Worm (Caenorhabditis elegans) whole organism, L3 larva: Measurements from ENCODE around the gene mdl-1.

Experiments used
- R02D3.7 ChIP-seq: fragments of 150-350 bp; optimal IDR thresholded peaks from 2 replicates; lab custom pipeline; 2014; ENCODE audit warnings: missing biosample characterization, missing genetic modification characterization
- ZK546.5 ChIP-seq: sonication (generic microtip); optimal IDR thresholded peaks from 2 replicates; lab custom pipeline; 2017; ENCODE audit warnings: missing biosample characterization, missing genetic modification characterization
- aly-2 ChIP-seq: fragments of 150-350 bp; optimal IDR thresholded peaks from 2 replicates; lab custom pipeline; 2014; ENCODE audit warnings: missing biosample characterization, missing genetic modification characterization
- ama-1 ChIP-seq: fragments of 150-350 bp; optimal IDR thresholded peaks from 2 replicates; lab custom pipeline; 2018
- ceh-16 ChIP-seq: sonication (generic microtip); optimal IDR thresholded peaks from 2 replicates; lab custom pipeline; 2017; ENCODE audit warnings: missing biosample characterization, missing genetic modification characterization
- ceh-28 ChIP-seq: fragments of 150-350 bp; optimal IDR thresholded peaks from 2 replicates; lab custom pipeline; 2014; ENCODE audit warnings: missing biosample characterization, missing genetic modification reagents, missing genetic modification characterization
- ceh-82 ChIP-seq: fragments of 150-350 bp; optimal IDR thresholded peaks from 2 replicates; lab custom pipeline; 2014; ENCODE audit warnings: missing biosample characterization, missing genetic modification characterization
- ceh-9 ChIP-seq: sonication (generic microtip); optimal IDR thresholded peaks from 2 replicates; lab custom pipeline; 2018; ENCODE audit warnings: missing biosample characterization, missing genetic modification characterization
- daf-12 ChIP-seq: fragments of 150-350 bp; optimal IDR thresholded peaks from 2 replicates; lab custom pipeline; 2014; ENCODE audit warnings: missing biosample characterization, missing genetic modification reagents, missing genetic modification characterization
- egl-27 ChIP-seq: sonication (generic microtip); optimal IDR thresholded peaks from 4 replicates; lab custom pipeline; 2017; ENCODE audit warnings: missing biosample characterization, missing genetic modification reagents, missing genetic modification characterization
- egl-5 ChIP-seq: fragments of 150-350 bp; optimal IDR thresholded peaks from 2 replicates; lab custom pipeline; 2017; ENCODE audit warnings: missing biosample characterization, missing genetic modification reagents, missing genetic modification characterization, inconsistent platforms
- elt-1 ChIP-seq: fragments of 150-350 bp; optimal IDR thresholded peaks from 2 replicates; lab custom pipeline; 2014; ENCODE audit warnings: missing biosample characterization, missing genetic modification characterization
- elt-2 ChIP-seq: sonication (generic microtip); optimal IDR thresholded peaks from 2 replicates; lab custom pipeline; 2016; ENCODE audit warnings: missing genetic modification reagents, mild to moderate bottlenecking, missing genetic modification characterization, missing compliant biosample characterization
- elt-3 ChIP-seq, 3 experiments: fragments of 150-350 bp in 1 of 3; sonication (generic microtip) in 2 of 3; optimal IDR thresholded peaks; 2 replicates in 2 of 3; 4 replicates in 1 of 3; lab custom pipeline; 2014 to 2017; ENCODE audit warnings: missing biosample characterization in 3 of 3, missing genetic modification characterization in 3 of 3
- eor-1 ChIP-seq, 2 experiments: fragments of 150-350 bp; optimal IDR thresholded peaks; 2 replicates each; lab custom pipeline; 2014 to 2018; ENCODE audit warnings: missing biosample characterization in 2 of 2, missing genetic modification characterization in 2 of 2
- fkh-10 ChIP-seq: sonication (generic microtip); optimal IDR thresholded peaks from 2 replicates; lab custom pipeline; 2017; ENCODE audit warnings: missing biosample characterization, missing genetic modification reagents, missing genetic modification characterization
- fkh-2 ChIP-seq: fragments of 150-350 bp; optimal IDR thresholded peaks from 2 replicates; lab custom pipeline; 2014; ENCODE audit warnings: missing biosample characterization, missing genetic modification reagents, missing genetic modification characterization
- fos-1 ChIP-seq: fragments of 150-350 bp; optimal IDR thresholded peaks from 2 replicates; lab custom pipeline; 2014; ENCODE audit warnings: missing biosample characterization, missing genetic modification characterization
- hmg-11 ChIP-seq: sonication (generic microtip); optimal IDR thresholded peaks from 2 replicates; lab custom pipeline; 2016; ENCODE audit warnings: missing genetic modification characterization, missing compliant biosample characterization
- jun-1 ChIP-seq: fragments of 150-350 bp; optimal IDR thresholded peaks from 2 replicates; lab custom pipeline; 2014; ENCODE audit warnings: missing biosample characterization, missing genetic modification reagents, missing genetic modification characterization
- lin-15B ChIP-seq: fragments of 150-350 bp; optimal IDR thresholded peaks from 2 replicates; lab custom pipeline; 2014; ENCODE audit warnings: missing biosample characterization, missing genetic modification characterization
- lin-39 ChIP-seq: fragments of 150-350 bp; optimal IDR thresholded peaks from 2 replicates; lab custom pipeline; 2018; ENCODE audit warnings: missing biosample characterization, missing genetic modification reagents, missing genetic modification characterization
- lsy-12 ChIP-seq: sonication (generic microtip); optimal IDR thresholded peaks from 2 replicates; lab custom pipeline; 2016; ENCODE audit warnings: mild to moderate bottlenecking, missing genetic modification characterization, missing compliant biosample characterization
- mdl-1 ChIP-seq: fragments of 150-350 bp; optimal IDR thresholded peaks from 2 replicates; lab custom pipeline; 2014; ENCODE audit warnings: missing biosample characterization, missing genetic modification characterization
- mml-1 ChIP-seq: fragments of 150-350 bp; sonication (generic microtip); optimal IDR thresholded peaks from 3 replicates; lab custom pipeline; 2014; ENCODE audit warnings: missing biosample characterization, missing genetic modification characterization
- nfya-1 ChIP-seq: sonication (generic microtip); optimal IDR thresholded peaks from 2 replicates; lab custom pipeline; 2017; ENCODE audit warnings: missing genetic modification characterization, mild to moderate bottlenecking, missing compliant biosample characterization, antibody characterized with exemption, moderate library complexity; ENCODE audit not compliant: insufficient read depth
- nhr-11 ChIP-seq: fragments of 150-350 bp; optimal IDR thresholded peaks from 2 replicates; lab custom pipeline; 2014; ENCODE audit warnings: missing biosample characterization, missing genetic modification characterization
- nhr-12 ChIP-seq: fragments of 150-350 bp; optimal IDR thresholded peaks from 2 replicates; lab custom pipeline; 2014; ENCODE audit warnings: missing biosample characterization, missing genetic modification characterization
- nhr-23 ChIP-seq: fragments of 150-350 bp; optimal IDR thresholded peaks from 2 replicates; lab custom pipeline; 2014; ENCODE audit warnings: missing biosample characterization, missing genetic modification reagents, missing genetic modification characterization
- nhr-237 ChIP-seq: fragments of 150-350 bp; optimal IDR thresholded peaks from 2 replicates; lab custom pipeline; 2014; ENCODE audit warnings: missing biosample characterization, missing genetic modification characterization
- nhr-25 ChIP-seq: sonication (generic microtip); optimal IDR thresholded peaks from 2 replicates; lab custom pipeline; 2017; ENCODE audit warnings: missing biosample characterization, missing genetic modification characterization
- nhr-28 ChIP-seq: fragments of 150-350 bp; optimal IDR thresholded peaks from 2 replicates; lab custom pipeline; 2014; ENCODE audit warnings: missing biosample characterization, missing genetic modification characterization
- nhr-43 ChIP-seq: sonication (generic microtip); optimal IDR thresholded peaks from 2 replicates; lab custom pipeline; 2016; ENCODE audit warnings: mild to moderate bottlenecking, missing genetic modification characterization, missing compliant biosample characterization; ENCODE audit not compliant: poor library complexity, severe bottlenecking
- nhr-67 ChIP-seq: fragments of 150-350 bp; optimal IDR thresholded peaks from 2 replicates; lab custom pipeline; 2014; ENCODE audit warnings: missing biosample characterization, missing genetic modification characterization
- nhr-76 ChIP-seq: fragments of 150-350 bp; sonication (generic microtip); optimal IDR thresholded peaks from 5 replicates; lab custom pipeline; 2014; ENCODE audit warnings: missing biosample characterization, missing genetic modification characterization
- nhr-77 ChIP-seq: fragments of 150-350 bp; optimal IDR thresholded peaks from 2 replicates; lab custom pipeline; 2014; ENCODE audit warnings: missing biosample characterization, missing genetic modification characterization
- pha-4 ChIP-seq: fragments of 150-350 bp; optimal IDR thresholded peaks from 2 replicates; lab custom pipeline; 2014; ENCODE audit warnings: missing biosample characterization, missing genetic modification reagents, missing genetic modification characterization
- pqm-1 ChIP-seq: fragments of 150-350 bp; optimal IDR thresholded peaks from 2 replicates; lab custom pipeline; 2017; ENCODE audit warnings: missing biosample characterization, missing genetic modification characterization, inconsistent platforms
- sea-2 ChIP-seq: fragments of 150-350 bp; sonication (generic microtip); optimal IDR thresholded peaks from 4 replicates; lab custom pipeline; 2014; ENCODE audit warnings: missing biosample characterization, missing genetic modification reagents, missing genetic modification characterization
- skn-1 ChIP-seq: fragments of 150-350 bp; optimal IDR thresholded peaks from 2 replicates; lab custom pipeline; 2014; ENCODE audit warnings: missing biosample characterization, missing genetic modification characterization
- snpc-4 ChIP-seq: fragments of 150-350 bp; optimal IDR thresholded peaks from 2 replicates; lab custom pipeline; 2014; ENCODE audit warnings: missing biosample characterization, missing genetic modification characterization
- tbx-2 ChIP-seq: sonication (generic microtip); optimal IDR thresholded peaks from 2 replicates; lab custom pipeline; 2016; ENCODE audit warnings: mild to moderate bottlenecking, missing genetic modification characterization, missing compliant biosample characterization
- unc-39 ChIP-seq: sonication (generic microtip); optimal IDR thresholded peaks from 4 replicates; lab custom pipeline; 2017; ENCODE audit warnings: missing biosample characterization, missing genetic modification characterization
- unc-62 ChIP-seq: fragments of 150-350 bp; sonication (generic microtip); optimal IDR thresholded peaks from 4 replicates; lab custom pipeline; 2014; ENCODE audit warnings: missing biosample characterization, missing genetic modification reagents, missing genetic modification characterization
- zag-1 ChIP-seq: fragments of 150-350 bp; optimal IDR thresholded peaks from 2 replicates; lab custom pipeline; 2014; ENCODE audit warnings: missing biosample characterization, missing genetic modification characterization
- ztf-11 ChIP-seq: fragments of 150-350 bp; optimal IDR thresholded peaks from 2 replicates; lab custom pipeline; 2014; ENCODE audit warnings: missing biosample characterization, missing genetic modification characterization
- ztf-4 ChIP-seq: fragments of 150-350 bp; optimal IDR thresholded peaks from 2 replicates; lab custom pipeline; 2014; ENCODE audit warnings: missing biosample characterization, missing genetic modification characterization

The mdl-1 gene

DNA sequence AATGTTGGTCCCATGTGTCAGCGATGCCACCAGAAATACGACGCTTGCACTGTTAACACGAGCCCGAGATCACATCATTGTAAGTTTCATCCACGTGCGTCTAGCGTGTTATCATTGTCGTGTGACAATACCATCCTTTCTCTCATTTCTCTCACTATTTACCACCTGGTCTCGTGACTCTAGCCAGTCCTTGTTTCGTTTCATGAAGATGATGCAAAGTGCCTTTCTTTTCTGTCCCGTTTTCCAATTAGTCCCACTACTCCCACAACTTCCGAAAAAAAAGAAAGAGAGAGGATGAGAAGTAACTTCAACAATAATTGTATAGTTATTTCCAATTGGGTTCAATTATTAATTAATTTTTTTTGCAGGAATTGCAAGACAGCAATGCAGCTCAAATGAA, 740 bp downstream of the mdl-1 start:
- TF ChIP-seq ZK546.5 (no peak), mml-1 (tag; lab: Kevin White, UChicago) (peak; percentile 86), pqm-1 (tag; lab: Kevin White, UChicago) (peak; percentile 60), mdl-1 (peak; percentile 100), nhr-11 (no peak), elt-3 (tag; optimal IDR thresholded peaks at IDR 0.05; lab: Kevin White, UChicago) (peak in 1 of 3 experiments; percentile 33), nhr-25 (tag; lab: Kevin White, UChicago) (peak; percentile 78), jun-1 (peak; percentile 84), elt-2 (tag; lab: Kevin White, UChicago) (peak; percentile 61), lin-39 (no peak), nfya-1 (tag; lab: Kevin White, UChicago) (peak; percentile 68), nhr-23 (tag; lab: Kevin White, UChicago) (peak; percentile 69), ama-1 (peak; percentile 74), egl-27 (tag; lab: Kevin White, UChicago) (peak; percentile 74), nhr-67 (no peak), nhr-43 (tag; lab: Kevin White, UChicago) (no peak), pha-4 (tag; lab: Kevin White, UChicago) (peak; percentile 75)

DNA sequence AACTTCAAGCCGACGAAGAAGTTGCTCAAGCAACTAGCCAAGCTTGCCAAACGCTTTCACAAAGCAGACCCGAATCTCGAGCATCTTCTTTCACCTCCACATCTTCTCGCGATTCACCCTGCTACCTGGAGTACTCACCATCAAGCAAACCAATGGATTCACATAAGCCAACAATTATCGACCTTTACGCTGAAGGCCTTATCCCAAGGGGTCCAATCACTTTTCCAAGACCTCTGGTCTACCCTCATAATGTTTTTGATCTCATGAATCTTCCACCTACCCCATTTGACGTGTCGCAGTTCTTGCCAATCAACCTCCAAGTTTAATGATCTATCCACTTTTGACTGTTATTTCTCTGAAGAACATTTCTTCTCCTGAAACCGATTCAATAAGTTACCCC, 1.2 kb downstream of the mdl-1 start:
- TF ChIP-seq ama-1 (peak; percentile 91), tbx-2 (tag; lab: Kevin White, UChicago) (no peak), ZK546.5 (no peak)

DNA sequence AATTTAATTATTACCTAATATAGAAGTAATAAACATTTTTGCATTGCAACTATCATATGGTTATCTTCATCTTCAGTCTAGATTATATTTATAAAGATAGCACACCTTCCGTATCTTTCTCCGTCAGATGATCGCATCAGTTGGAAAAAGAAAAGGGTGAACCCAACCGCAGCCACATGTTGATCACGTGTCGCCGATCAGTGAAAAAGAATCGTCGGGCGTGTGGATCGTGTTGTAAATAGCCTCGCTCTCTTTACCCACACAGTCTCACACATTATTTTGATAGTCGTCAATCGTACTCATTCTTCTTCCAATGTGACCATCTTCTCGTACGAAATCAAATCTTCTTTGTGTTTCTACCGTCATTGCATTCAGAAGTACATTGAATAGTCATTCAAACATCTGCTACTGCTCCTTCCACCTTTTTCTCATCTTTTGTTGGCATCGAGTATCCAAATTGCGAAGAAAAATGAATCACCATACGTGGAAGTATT, 1.7 kb downstream of the mdl-1 start:
- TF ChIP-seq hmg-11 (tag; lab: Kevin White, UChicago) (no peak), ceh-9 (tag; lab: Kevin White, UChicago) (no peak), nhr-43 (tag; lab: Kevin White, UChicago) (peak; percentile 88), nhr-28 (tag; lab: Kevin White, UChicago) (peak; percentile 67), mdl-1 (peak; percentile 99), elt-3 (tag; optimal IDR thresholded peaks at IDR 0.05; lab: Kevin White, UChicago) (peak; percentile 75 to 89 (median 84)), lsy-12 (tag; lab: Kevin White, UChicago) (peak; percentile 89), R02D3.7 (tag; lab: Kevin White, UChicago) (peak; percentile 59), nhr-23 (tag; lab: Kevin White, UChicago) (peak; percentile 97), ceh-28 (peak; percentile 71), egl-27 (tag; lab: Kevin White, UChicago) (peak; percentile 91), pqm-1 (tag; lab: Kevin White, UChicago) (peak; percentile 89), aly-2 (tag; lab: Kevin White, UChicago) (no peak), nhr-12 (no peak), zag-1 (tag; lab: Kevin White, UChicago) (no peak), ceh-82 (peak; percentile 31), ama-1 (peak; percentile 99), snpc-4 (tag; lab: Kevin White, UChicago) (peak; percentile 46), nhr-237 (tag; lab: Kevin White, UChicago) (no peak), unc-39 (tag; lab: Kevin White, UChicago) (no peak), skn-1 (tag; lab: Kevin White, UChicago) (no peak), unc-62 (GFP tag; lab: Kevin White, UChicago) (peak; percentile 80), daf-12 (tag; lab: Kevin White, UChicago) (no peak), nhr-11 (peak; percentile 68), tbx-2 (tag; lab: Kevin White, UChicago) (peak; percentile 90), eor-1 (tag; optimal IDR thresholded peaks at IDR 0.05; lab: Kevin White, UChicago) (peak in 1 of 2 experiments; percentile 71), lin-39 (peak; percentile 17), fkh-10 (GFP tag; lab: Kevin White, UChicago) (no peak), nhr-25 (tag; lab: Kevin White, UChicago) (peak; percentile 98), nhr-76 (peak; percentile 16), lin-15B (no peak), fos-1 (tag; lab: Kevin White, UChicago) (peak; percentile 82), ceh-16 (tag; lab: Kevin White, UChicago) (no peak), nhr-77 (peak; percentile 13), jun-1 (peak; percentile 76), mml-1 (tag; lab: Kevin White, UChicago) (peak; percentile 92), pha-4 (tag; lab: Kevin White, UChicago) (peak; percentile 94), ztf-4 (tag; lab: Kevin White, UChicago) (peak; percentile 85), elt-2 (tag; lab: Kevin White, UChicago) (peak; percentile 98), egl-5 (tag; lab: Kevin White, UChicago) (peak; percentile 80), ZK546.5 (no peak), ztf-11 (tag; lab: Kevin White, UChicago) (no peak), nfya-1 (tag; lab: Kevin White, UChicago) (peak; percentile 85), fkh-2 (no peak), sea-2 (GFP tag; lab: Kevin White, UChicago) (no peak), elt-1 (peak; percentile 98), nhr-67 (no peak)
